Fruit fly (Drosophila melanogaster): ENCODE data around the gene CG31698.

CG31698 gene

DNA sequence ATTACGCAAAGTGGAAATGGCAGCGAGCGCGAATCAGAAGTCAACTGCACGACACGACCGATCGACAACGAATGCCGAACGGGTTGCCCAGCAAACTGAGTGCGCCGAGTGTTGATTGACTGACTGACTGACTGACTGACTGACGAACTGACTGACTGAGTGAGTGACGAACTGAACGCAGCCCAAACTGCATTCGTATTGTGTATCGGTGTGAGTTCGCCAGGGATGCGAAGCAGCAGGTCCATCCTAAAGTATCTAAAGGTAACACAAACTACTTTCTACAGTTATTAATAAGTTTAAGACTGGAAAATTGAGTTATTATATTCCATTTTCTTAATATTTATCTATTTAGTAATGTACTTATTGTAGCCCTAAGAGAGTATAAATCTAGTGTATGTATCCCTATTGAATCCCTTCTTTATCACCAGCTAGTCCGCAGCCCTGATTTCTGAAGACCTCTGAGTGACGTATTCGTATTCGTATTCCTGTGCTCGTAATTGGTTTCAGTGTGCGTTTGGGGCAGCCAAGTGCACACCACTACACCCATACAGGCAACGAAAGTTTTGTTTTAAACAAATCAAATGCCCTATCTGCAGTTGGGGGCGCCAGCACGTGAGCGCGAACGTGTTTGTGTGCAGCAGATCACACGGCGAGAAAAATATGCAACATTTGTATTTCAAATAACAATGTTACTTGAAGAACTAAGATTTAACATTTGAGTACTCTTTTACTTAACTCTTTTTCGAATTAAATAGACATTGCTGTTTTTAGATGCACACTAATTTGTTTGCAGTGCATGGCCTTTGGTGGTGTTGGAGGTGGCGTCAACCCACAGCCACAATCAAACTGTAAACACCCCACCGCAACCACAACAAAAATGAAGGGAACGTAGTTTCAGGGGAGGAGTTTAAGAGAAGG, 20.7 kb downstream of the CG31698 start (continued):
- TF ChIP-seq CG13894 (tag; optimal IDR thresholded peaks at IDR 0.05): no peak
- peak; percentile 76 for TF ChIP-seq Dip3 (GFP tag; optimal IDR thresholded peaks at IDR 0.05)
- peak; percentile 94 for TF ChIP-seq Oli (tag; optimal IDR thresholded peaks at IDR 0.05)
- no peak for TF ChIP-seq D (optimal IDR thresholded peaks at IDR 0.05)
- TF ChIP-seq D (GFP tag; optimal IDR thresholded peaks at IDR 0.05): peak; percentile 97
- TF ChIP-seq D19B (GFP tag; optimal IDR thresholded peaks at IDR 0.05): peak; percentile 12
- peak; percentile 82 for TF ChIP-seq CG17186 (GFP tag; optimal IDR thresholded peaks at IDR 0.05)
- TF ChIP-seq slp2 (GFP tag; optimal IDR thresholded peaks at IDR 0.05): peak; percentile 97
- TF ChIP-seq CG2889 (GFP tag; IDR thresholded peaks at IDR 0.05): peak; percentile 74
- TF ChIP-seq CG6254 (GFP tag; optimal IDR thresholded peaks at IDR 0.05): peak; percentile 93
- peak; percentile 93 for TF ChIP-seq pb (GFP tag; optimal IDR thresholded peaks at IDR 0.05)
- peak; percentile 73 for TF ChIP-seq CG2120 (GFP tag; optimal IDR thresholded peaks at IDR 0.05)
- TF ChIP-seq chinmo (GFP tag; IDR thresholded peaks at IDR 0.05; ENCODE audit: partially characterized antibody): no peak
- peak; percentile 94 for TF ChIP-seq CG10959 (GFP tag; IDR thresholded peaks at IDR 0.05)
- peak; percentile 68 for TF ChIP-seq MBD-R2 (GFP tag; IDR thresholded peaks at IDR 0.05)
- TF ChIP-seq CG4328 (GFP tag; optimal IDR thresholded peaks at IDR 0.05): peak; percentile 77
- TF ChIP-seq CG10321 (GFP tag; IDR thresholded peaks at IDR 0.05): peak; percentile 72
- TF ChIP-seq btn (GFP tag; optimal IDR thresholded peaks at IDR 0.05): peak; percentile 96
- peak; percentile 97 for TF ChIP-seq vvl (GFP tag; IDR thresholded peaks at IDR 0.05)
- peak; percentile 83 for TF ChIP-seq Ets97D (GFP tag; optimal IDR thresholded peaks at IDR 0.05)
- peak; percentile 83 for TF ChIP-seq Fer1 (GFP tag; optimal IDR thresholded peaks at IDR 0.05)
- TF ChIP-seq gce (GFP tag; IDR thresholded peaks at IDR 0.05): peak; percentile 93
- TF ChIP-seq eyg (GFP tag; optimal IDR thresholded peaks at IDR 0.05): peak; percentile 92
- TF ChIP-seq Awh (GFP tag; IDR thresholded peaks at IDR 0.05): peak; percentile 98
- peak; percentile 91 for TF ChIP-seq CG13123 (GFP tag; optimal IDR thresholded peaks at IDR 0.05)
- TF ChIP-seq Drgx (GFP tag; IDR thresholded peaks at IDR 0.05): peak; percentile 81
- peak; percentile 87 for TF ChIP-seq so (GFP tag; IDR thresholded peaks at IDR 0.05)
- no peak for TF ChIP-seq zen2 (GFP tag; IDR thresholded peaks at IDR 0.05; ENCODE audit: partially characterized antibody)
- TF ChIP-seq CkIIα-i1 (GFP tag; IDR thresholded peaks at IDR 0.05): peak; percentile 58
- TF ChIP-seq Stat92E (GFP tag; optimal IDR thresholded peaks at IDR 0.05): peak in 1 of 3 experiments; percentile 88
- TF ChIP-seq lilli (GFP tag; optimal IDR thresholded peaks at IDR 0.05): peak; percentile 89
- TF ChIP-seq Tbp (GFP tag; optimal IDR thresholded peaks at IDR 0.05): no peak
- TF ChIP-seq kay (GFP tag; optimal IDR thresholded peaks at IDR 0.05): peak; percentile 93
- peak; percentile 93 for TF ChIP-seq CG1529 (GFP tag; optimal IDR thresholded peaks at IDR 0.05)
- peak; percentile 84 for TF ChIP-seq CG6654 (GFP tag; optimal IDR thresholded peaks at IDR 0.05)
- TF ChIP-seq run (tag; optimal IDR thresholded peaks at IDR 0.05): peak; percentile 87
- peak; percentile 89 for TF ChIP-seq CG3726 (GFP tag; IDR thresholded peaks at IDR 0.05)
- peak; percentile 87 for TF ChIP-seq CG7987 (GFP tag; optimal IDR thresholded peaks at IDR 0.05)
- peak; percentile 78 for TF ChIP-seq CG11560 (tag; IDR thresholded peaks at IDR 0.05)
- peak; percentile 90 for TF ChIP-seq gcm (GFP tag; optimal IDR thresholded peaks at IDR 0.05)
- peak; percentile 79 for TF ChIP-seq caup (GFP tag; optimal IDR thresholded peaks at IDR 0.05; ENCODE audit: severe bottlenecking)
- peak; percentile 86 for TF ChIP-seq p53 (GFP tag; optimal IDR thresholded peaks at IDR 0.05)
- TF ChIP-seq ap (GFP tag; IDR thresholded peaks at IDR 0.05): peak; percentile 91
- peak; percentile 93 for TF ChIP-seq CG10462 (GFP tag; optimal IDR thresholded peaks at IDR 0.05)
- peak; percentile 90 for TF ChIP-seq CG11247 (GFP tag; IDR thresholded peaks at IDR 0.05)
- peak; percentile 88 for TF ChIP-seq CG15696 (tag; optimal IDR thresholded peaks at IDR 0.05)
- TF ChIP-seq Gug (GFP tag; IDR thresholded peaks at IDR 0.05): peak; percentile 89
- TF ChIP-seq grau (tag; optimal IDR thresholded peaks at IDR 0.05): peak; percentile 90
- peak; percentile 55; the same call in 1 of the 2 replicates for TF ChIP-seq crol (GFP tag; IDR thresholded peaks at IDR 0.05)

Measured in whole organism, embryonic.